Worm (Caenorhabditis elegans) whole organism, L2 larva: ENCODE measurements around the gene srv-9.
A peak's percentile ranks its signal among the peaks of the same experiment; 100 is the strongest.

ENCODE experiments used
- C34F6.9 ChIP-seq: fragments of 150-350 bp; optimal IDR thresholded peaks from 2 replicates; lab custom pipeline; 2014; ENCODE audit warnings: missing biosample characterization, missing genetic modification characterization
- F13H6.1 ChIP-seq: sonication (generic microtip); optimal IDR thresholded peaks from 2 replicates; lab custom pipeline; 2016; ENCODE audit warnings: missing genetic modification characterization, missing compliant biosample characterization
- R02D3.7 ChIP-seq: fragments of 150-350 bp; optimal IDR thresholded peaks from 2 replicates; lab custom pipeline; 2014; ENCODE audit warnings: missing biosample characterization, missing genetic modification characterization
- Y55F3AM.14 ChIP-seq: fragments of 200-800 bp; sonication (Bioruptor generic); optimal IDR thresholded peaks from 2 replicates; lab custom pipeline; 2018; ENCODE audit warnings: mild to moderate bottlenecking, missing genetic modification characterization, missing compliant biosample characterization
- ZK546.5 ChIP-seq: sonication (generic microtip); optimal IDR thresholded peaks from 2 replicates; lab custom pipeline; 2017; ENCODE audit warnings: missing biosample characterization, missing genetic modification characterization
- aly-2 ChIP-seq: fragments of 150-350 bp; optimal IDR thresholded peaks from 2 replicates; lab custom pipeline; 2014; ENCODE audit warnings: missing biosample characterization, missing genetic modification characterization
- blmp-1 ChIP-seq: sonication (generic microtip); optimal IDR thresholded peaks from 2 replicates; lab custom pipeline; 2017; ENCODE audit warnings: missing genetic modification characterization, mild to moderate bottlenecking, missing compliant biosample characterization, antibody characterized with exemption, moderate library complexity; ENCODE audit not compliant: insufficient read depth
- ceh-16 ChIP-seq: fragments of 150-350 bp; optimal IDR thresholded peaks from 2 replicates; lab custom pipeline; 2014; ENCODE audit warnings: missing biosample characterization, missing genetic modification characterization
- ceh-82 ChIP-seq: fragments of 150-350 bp; optimal IDR thresholded peaks from 2 replicates; lab custom pipeline; 2014; ENCODE audit warnings: missing biosample characterization, missing genetic modification characterization
- crh-2 ChIP-seq: sonication (generic microtip); optimal IDR thresholded peaks from 2 replicates; lab custom pipeline; 2017; ENCODE audit warnings: missing biosample characterization, missing genetic modification characterization
- dmd-4 ChIP-seq: sonication (generic microtip); optimal IDR thresholded peaks from 2 replicates; lab custom pipeline; 2017; ENCODE audit warnings: missing biosample characterization, missing genetic modification characterization
- egl-27 ChIP-seq: sonication (generic microtip); optimal IDR thresholded peaks from 3 replicates; lab custom pipeline; 2017; ENCODE audit warnings: missing biosample characterization, missing genetic modification reagents, missing genetic modification characterization
- elt-1 ChIP-seq: fragments of 150-350 bp; optimal IDR thresholded peaks from 2 replicates; lab custom pipeline; 2014; ENCODE audit warnings: missing biosample characterization, missing genetic modification characterization
- elt-3 ChIP-seq: sonication (generic microtip); optimal IDR thresholded peaks from 2 replicates; lab custom pipeline; 2017; ENCODE audit warnings: missing biosample characterization, missing genetic modification characterization
- fos-1 ChIP-seq: fragments of 150-350 bp; optimal IDR thresholded peaks from 2 replicates; lab custom pipeline; 2014; ENCODE audit warnings: missing biosample characterization, missing genetic modification characterization
- gmeb-1 ChIP-seq: fragments of 150-350 bp; optimal IDR thresholded peaks from 2 replicates; lab custom pipeline; 2014; ENCODE audit warnings: missing biosample characterization, missing genetic modification characterization
- lin-11 ChIP-seq: fragments of 150-350 bp; sonication (generic microtip); optimal IDR thresholded peaks from 2 replicates; lab custom pipeline; 2014; ENCODE audit warnings: missing biosample characterization, missing genetic modification characterization, inconsistent platforms, mixed read lengths
- lin-39 ChIP-seq: fragments of 150-350 bp; optimal IDR thresholded peaks from 2 replicates; lab custom pipeline; 2014; ENCODE audit warnings: missing biosample characterization, missing genetic modification reagents, missing genetic modification characterization
- lsy-2 ChIP-seq, 2 experiments: fragments of 150-350 bp in 1 of 2; sonication (generic microtip) in 1 of 2; optimal IDR thresholded peaks; 2 replicates each; lab custom pipeline; 2014 to 2017; ENCODE audit warnings: missing biosample characterization in 2 of 2, missing genetic modification characterization in 2 of 2
- mab-5 ChIP-seq: fragments of 150-350 bp; optimal IDR thresholded peaks from 2 replicates; lab custom pipeline; 2014; ENCODE audit warnings: missing biosample characterization, missing genetic modification characterization
- mbf-1 ChIP-seq: sonication (generic microtip); optimal IDR thresholded peaks from 2 replicates; lab custom pipeline; 2017; ENCODE audit warnings: missing biosample characterization, missing genetic modification characterization
- mdl-1 ChIP-seq, 2 experiments: fragments of 150-350 bp in 1 of 2; sonication (generic microtip) in 1 of 2; optimal IDR thresholded peaks; 2 replicates each; lab custom pipeline; 2017; ENCODE audit warnings: missing biosample characterization in 2 of 2, missing genetic modification characterization in 2 of 2
- nhr-21 ChIP-seq: fragments of 150-350 bp; optimal IDR thresholded peaks from 2 replicates; lab custom pipeline; 2014; ENCODE audit warnings: missing biosample characterization, missing genetic modification characterization
- nhr-23 ChIP-seq: fragments of 150-350 bp; optimal IDR thresholded peaks from 2 replicates; lab custom pipeline; 2014; ENCODE audit warnings: missing biosample characterization, missing genetic modification reagents, missing genetic modification characterization
- nhr-237 ChIP-seq: fragments of 150-350 bp; optimal IDR thresholded peaks from 2 replicates; lab custom pipeline; 2014; ENCODE audit warnings: missing biosample characterization, missing genetic modification characterization
- nhr-25 ChIP-seq: fragments of 150-350 bp; sonication (generic microtip); optimal IDR thresholded peaks from 3 replicates; lab custom pipeline; 2014; ENCODE audit warnings: missing biosample characterization, missing genetic modification characterization
- nhr-77 ChIP-seq: fragments of 150-350 bp; optimal IDR thresholded peaks from 2 replicates; lab custom pipeline; 2014; ENCODE audit warnings: missing biosample characterization, missing genetic modification characterization
- peb-1 ChIP-seq: fragments of 150-350 bp; optimal IDR thresholded peaks from 2 replicates; lab custom pipeline; 2014; ENCODE audit warnings: missing biosample characterization, missing genetic modification characterization
- sem-4 ChIP-seq: fragments of 150-350 bp; optimal IDR thresholded peaks from 2 replicates; lab custom pipeline; 2014; ENCODE audit warnings: missing biosample characterization, missing genetic modification reagents, missing genetic modification characterization
- skn-1 ChIP-seq: sonication (generic microtip); optimal IDR thresholded peaks from 2 replicates; lab custom pipeline; 2017; ENCODE audit warnings: missing biosample characterization, missing genetic modification characterization
- snpc-4 ChIP-seq: fragments of 150-350 bp; optimal IDR thresholded peaks from 2 replicates; lab custom pipeline; 2014; ENCODE audit warnings: missing biosample characterization, missing genetic modification characterization
- unc-55 ChIP-seq: fragments of 150-350 bp; sonication (generic microtip); optimal IDR thresholded peaks from 3 replicates; lab custom pipeline; 2014; ENCODE audit warnings: missing biosample characterization, missing genetic modification reagents, missing genetic modification characterization
- unc-62 ChIP-seq: fragments of 150-350 bp; optimal IDR thresholded peaks from 2 replicates; lab custom pipeline; 2014; ENCODE audit warnings: missing biosample characterization, missing genetic modification reagents, missing genetic modification characterization
- zag-1 ChIP-seq: fragments of 150-350 bp; optimal IDR thresholded peaks from 2 replicates; lab custom pipeline; 2014; ENCODE audit warnings: missing biosample characterization, missing genetic modification characterization
- ztf-1 ChIP-seq: fragments of 200-800 bp; sonication (Bioruptor generic); conservative IDR thresholded peaks from 2 replicates; pipeline ENCODE4 v1.3.6; 2022; ENCODE audit warnings: missing genetic modification characterization, missing compliant biosample characterization
- ztf-4 ChIP-seq: fragments of 150-350 bp; optimal IDR thresholded peaks from 2 replicates; lab custom pipeline; 2014; ENCODE audit warnings: missing biosample characterization, missing genetic modification characterization

Gene srv-9

DNA sequence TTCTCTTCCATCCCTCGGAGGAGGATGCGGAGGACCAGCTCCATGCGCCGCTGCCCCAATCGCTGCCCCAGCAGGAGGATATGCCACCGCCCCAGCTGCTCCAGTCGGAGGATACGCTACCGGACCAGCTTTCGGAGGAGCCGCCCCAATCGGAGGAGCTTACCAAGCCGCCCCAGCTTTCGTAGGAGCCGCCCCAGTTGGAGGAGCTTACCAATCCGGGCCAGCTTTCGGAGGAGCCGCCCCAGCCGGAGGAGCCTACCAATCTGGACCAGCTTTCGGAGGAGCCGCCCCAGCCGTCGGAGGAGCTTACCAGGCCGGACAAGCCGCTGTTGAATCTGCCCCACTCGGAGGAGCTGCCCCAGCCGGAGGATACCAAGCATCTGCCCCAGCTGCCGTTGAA lies 7.5 kb downstream of the srv-9 start:
- TF ChIP-seq ZK546.5 (tag; lab: Kevin White, UChicago) (no peak), unc-62 (GFP tag; lab: Kevin White, UChicago) (no peak), ztf-4 (no peak), Y55F3AM.14 (GFP tag; lab: Kevin White, UChicago) (no peak), nhr-23 (tag; lab: Kevin White, UChicago) (no peak), mbf-1 (tag; lab: Kevin White, UChicago) (no peak), mab-5 (tag; lab: Kevin White, UChicago) (no peak), snpc-4 (tag; lab: Kevin White, UChicago) (no peak), nhr-25 (no peak), lin-11 (no peak), R02D3.7 (tag; lab: Kevin White, UChicago) (no peak), nhr-77 (tag; lab: Kevin White, UChicago) (no peak), aly-2 (no peak), unc-55 (no peak), egl-27 (tag; lab: Kevin White, UChicago) (no peak), peb-1 (no peak), gmeb-1 (tag; lab: Kevin White, UChicago) (no peak), F13H6.1 (tag; lab: Kevin White, UChicago) (no peak), fos-1 (no peak)

DNA sequence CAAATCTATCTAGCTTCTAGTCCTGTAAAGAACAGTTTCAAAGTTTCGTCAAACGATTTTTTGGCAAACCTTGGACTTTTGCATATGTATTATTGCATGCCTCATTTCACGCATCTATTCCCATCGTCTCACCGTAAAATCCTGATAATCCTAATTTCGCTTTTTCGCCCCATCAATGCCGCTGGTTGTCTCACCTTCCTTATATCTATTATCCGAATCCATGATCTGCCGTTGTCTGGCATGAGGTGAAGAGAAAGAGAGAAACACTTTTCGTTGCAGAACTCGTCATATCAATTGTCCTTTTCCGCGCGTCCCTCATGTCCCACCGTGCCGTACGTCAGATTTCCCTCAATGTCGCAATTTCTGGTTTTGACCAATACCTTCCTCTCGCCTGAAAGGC lies 8.4 kb downstream of the srv-9 start, which contains the start of gene cut-2:
Gene cut-2, plus strand, starts transcription at position 365 of the 400 bp plus-strand sequence.
- TF ChIP-seq peb-1 (peak; percentile 24), mdl-1 (tag; optimal IDR thresholded peaks at IDR 0.05; lab: Kevin White, UChicago) (no peak), R02D3.7 (tag; lab: Kevin White, UChicago) (no peak), elt-3 (no peak), crh-2 (no peak), ceh-82 (tag; lab: Kevin White, UChicago) (no peak), F13H6.1 (tag; lab: Kevin White, UChicago) (no peak)
- TF ChIP-seq, all 48 proteins: peak for 1

DNA sequence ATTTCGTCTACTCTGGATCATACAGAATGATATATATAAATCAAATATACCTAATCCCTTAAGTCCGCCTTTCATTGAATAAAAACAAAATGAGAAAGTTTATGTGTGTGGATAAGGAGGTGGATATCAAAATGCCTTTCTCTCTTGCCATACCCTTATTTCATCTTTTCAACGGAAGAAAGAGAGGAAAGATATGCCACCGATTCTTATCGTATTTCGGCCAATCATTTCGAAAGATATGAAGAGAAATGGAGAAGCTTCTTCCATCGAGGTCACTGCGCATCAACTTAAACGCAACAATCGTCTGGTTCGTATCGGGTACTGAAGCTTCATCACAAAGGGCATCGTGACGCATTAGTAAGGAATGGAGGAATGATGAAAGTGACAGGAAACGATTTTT lies 9.6 kb downstream of the srv-9 start:
- TF ChIP-seq R02D3.7 (tag; lab: Kevin White, UChicago) (no peak), ceh-16 (no peak), gmeb-1 (tag; lab: Kevin White, UChicago) (no peak), sem-4 (tag; lab: Kevin White, UChicago) (no peak), Y55F3AM.14 (GFP tag; lab: Kevin White, UChicago) (no peak), skn-1 (tag; lab: Kevin White, UChicago) (no peak), C34F6.9 (tag; lab: Kevin White, UChicago) (no peak), nhr-23 (tag; lab: Kevin White, UChicago) (no peak), ZK546.5 (tag; lab: Kevin White, UChicago) (no peak), ztf-4 (no peak), dmd-4 (tag; lab: Kevin White, UChicago) (no peak), ztf-1 (GFP tag; lab: Robert Waterston, UW) (no peak), nhr-237 (tag; lab: Kevin White, UChicago) (no peak), nhr-21 (tag; lab: Kevin White, UChicago) (peak; percentile 47), lsy-2 (tag; optimal IDR thresholded peaks at IDR 0.05; lab: Kevin White, UChicago) (no peak), zag-1 (tag; lab: Kevin White, UChicago) (no peak), elt-3 (no peak), mab-5 (tag; lab: Kevin White, UChicago) (no peak), F13H6.1 (tag; lab: Kevin White, UChicago) (no peak), peb-1 (peak; percentile 38), snpc-4 (tag; lab: Kevin White, UChicago) (no peak), elt-1 (tag; lab: Kevin White, UChicago) (no peak), blmp-1 (peak; percentile 3)
- TF ChIP-seq, all 48 proteins: peak for 3

DNA sequence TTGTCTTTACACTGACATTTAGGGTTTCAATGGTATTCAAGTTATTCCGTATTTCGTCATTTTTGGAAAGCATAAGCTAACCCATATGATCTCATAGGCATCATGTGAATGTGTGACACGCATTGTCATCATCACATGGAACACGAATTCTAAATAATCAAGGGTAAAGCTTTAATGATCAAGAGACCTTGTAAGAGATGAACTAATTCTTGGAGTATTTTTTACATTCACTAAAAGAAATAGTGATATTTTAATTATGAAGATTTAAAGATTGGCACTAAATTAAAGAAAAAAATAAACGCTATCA lies 11.0 kb downstream of the srv-9 start:
- TF ChIP-seq lin-39 (tag; lab: Kevin White, UChicago) (no peak), nhr-25 (peak; percentile 78), nhr-237 (tag; lab: Kevin White, UChicago) (no peak), nhr-21 (tag; lab: Kevin White, UChicago) (peak; percentile 1)
